Worm (Caenorhabditis elegans) whole organism, L3 larva: ENCODE data around the gene mstr-2.

Experiments
- ceh-82 ChIP-seq: fragments of 150-350 bp; optimal IDR thresholded peaks from 2 replicates; lab custom pipeline; 2014; ENCODE audit warnings: missing biosample characterization, missing genetic modification characterization
- egl-27 ChIP-seq: sonication (generic microtip); optimal IDR thresholded peaks from 4 replicates; lab custom pipeline; 2017; ENCODE audit warnings: missing biosample characterization, missing genetic modification reagents, missing genetic modification characterization
- egl-5 ChIP-seq: fragments of 150-350 bp; optimal IDR thresholded peaks from 2 replicates; lab custom pipeline; 2017; ENCODE audit warnings: missing biosample characterization, missing genetic modification reagents, missing genetic modification characterization, inconsistent platforms
- elt-2 ChIP-seq: sonication (generic microtip); optimal IDR thresholded peaks from 2 replicates; lab custom pipeline; 2016; ENCODE audit warnings: missing genetic modification reagents, mild to moderate bottlenecking, missing genetic modification characterization, missing compliant biosample characterization
- jun-1 ChIP-seq: fragments of 150-350 bp; optimal IDR thresholded peaks from 2 replicates; lab custom pipeline; 2014; ENCODE audit warnings: missing biosample characterization, missing genetic modification reagents, missing genetic modification characterization
- lin-39 ChIP-seq: fragments of 150-350 bp; optimal IDR thresholded peaks from 2 replicates; lab custom pipeline; 2018; ENCODE audit warnings: missing biosample characterization, missing genetic modification reagents, missing genetic modification characterization
- nfya-1 ChIP-seq: sonication (generic microtip); optimal IDR thresholded peaks from 2 replicates; lab custom pipeline; 2017; ENCODE audit warnings: missing genetic modification characterization, mild to moderate bottlenecking, missing compliant biosample characterization, antibody characterized with exemption, moderate library complexity; ENCODE audit not compliant: insufficient read depth
- nhr-11 ChIP-seq: fragments of 150-350 bp; optimal IDR thresholded peaks from 2 replicates; lab custom pipeline; 2014; ENCODE audit warnings: missing biosample characterization, missing genetic modification characterization
- nhr-77 ChIP-seq: fragments of 150-350 bp; optimal IDR thresholded peaks from 2 replicates; lab custom pipeline; 2014; ENCODE audit warnings: missing biosample characterization, missing genetic modification characterization
- pha-4 ChIP-seq: fragments of 150-350 bp; optimal IDR thresholded peaks from 2 replicates; lab custom pipeline; 2014; ENCODE audit warnings: missing biosample characterization, missing genetic modification reagents, missing genetic modification characterization
- unc-62 ChIP-seq: fragments of 150-350 bp; sonication (generic microtip); optimal IDR thresholded peaks from 4 replicates; lab custom pipeline; 2014; ENCODE audit warnings: missing biosample characterization, missing genetic modification reagents, missing genetic modification characterization
- zag-1 ChIP-seq: fragments of 150-350 bp; optimal IDR thresholded peaks from 2 replicates; lab custom pipeline; 2014; ENCODE audit warnings: missing biosample characterization, missing genetic modification characterization
- ztf-4 ChIP-seq: fragments of 150-350 bp; optimal IDR thresholded peaks from 2 replicates; lab custom pipeline; 2014; ENCODE audit warnings: missing biosample characterization, missing genetic modification characterization

DNA sequence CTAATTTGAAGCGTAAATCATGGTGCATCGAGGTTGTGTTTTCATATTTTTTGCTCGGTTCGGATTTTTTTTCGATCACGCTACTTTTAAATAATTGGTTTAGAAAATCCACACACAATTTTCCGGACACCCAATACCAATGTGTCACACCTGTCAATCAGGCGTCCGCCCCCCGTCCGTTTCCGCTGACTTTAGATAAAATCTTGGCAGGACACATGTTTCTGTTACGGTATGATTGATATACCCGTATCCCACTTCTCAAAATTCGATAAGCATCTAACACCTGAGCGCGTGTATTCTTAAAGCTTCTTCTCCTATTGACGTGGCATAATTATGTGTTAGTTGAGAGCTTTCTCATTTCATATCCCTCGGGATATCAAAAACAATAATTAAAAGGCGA is 20.9 kb upstream of the mstr-2 start:
- TF ChIP-seq pha-4 (no peak), jun-1 (tag; lab: Kevin White, UChicago) (no peak), nhr-77 (tag; lab: Kevin White, UChicago) (no peak), zag-1 (tag; lab: Kevin White, UChicago) (no peak), egl-27 (no peak), unc-62 (no peak), nhr-11 (tag; lab: Kevin White, UChicago) (no peak), nfya-1 (tag; lab: Kevin White, UChicago) (no peak), ztf-4 (tag; lab: Kevin White, UChicago) (no peak), ceh-82 (tag; lab: Kevin White, UChicago) (no peak), lin-39 (no peak), elt-2 (no peak), egl-5 (tag; lab: Kevin White, UChicago) (no peak)
